Fruit fly (Drosophila melanogaster) whole organism, prepupa: Measurements from ENCODE around the gene Sas-6.

Source experiments
- Hr39 ChIP-seq: fragments of 200-800 bp; sonication (Bioruptor generic); optimal IDR thresholded peaks from 2 replicates; lab custom pipeline; 2016; ENCODE audit warnings: missing biosample characterization, missing genetic modification characterization
- fd59A ChIP-seq: fragments of 200-800 bp; sonication (Bioruptor generic); optimal IDR thresholded peaks from 2 replicates; lab custom pipeline; 2017; ENCODE audit warnings: missing biosample characterization, mild to moderate bottlenecking, missing genetic modification characterization, missing genetic modification reagents
- topi ChIP-seq: fragments of 200-800 bp; sonication (Bioruptor generic); optimal IDR thresholded peaks from 3 replicates; lab custom pipeline; 2016; ENCODE audit warnings: missing biosample characterization, missing genetic modification characterization

DNA sequence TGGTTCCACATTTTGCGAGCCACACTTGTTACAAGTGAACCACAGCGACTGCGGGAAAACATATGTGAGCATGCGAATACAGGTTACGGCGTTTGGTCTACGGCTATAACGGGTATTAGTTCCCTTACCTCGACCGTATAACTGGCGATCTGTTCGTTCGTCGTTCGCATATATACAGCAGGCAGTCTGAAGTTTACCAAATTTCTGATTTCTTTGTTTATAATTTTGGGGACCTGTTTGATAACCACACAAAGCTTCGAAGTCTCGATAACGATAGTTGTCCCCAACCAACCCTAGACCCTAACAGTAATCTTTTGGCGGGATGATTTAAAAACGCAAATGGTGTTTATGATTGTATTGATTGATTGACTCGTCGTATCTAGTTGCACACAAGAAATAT is 2.0 kb upstream of the Sas-6 start, which contains the start of gene Acph-1:
- TF ChIP-seq Hr39 (no peak), fd59A (no peak), topi (GFP tag; lab: Kevin White, UChicago) (no peak)
